Fruit fly (Drosophila melanogaster) whole organism, prepupa: ENCODE measurements around the gene mgl.
A peak's percentile ranks its signal among the peaks of the same experiment; 100 is the strongest.

Experiments
- Blimp-1 ChIP-seq: fragments of 200-800 bp; sonication (Bioruptor generic); optimal IDR thresholded peaks from 3 replicates; lab custom pipeline; 2017; ENCODE audit warnings: missing biosample characterization, missing genetic modification characterization, mild to moderate bottlenecking, moderate library complexity, missing genetic modification reagents
- CG10631 ChIP-seq: fragments of 200-800 bp; sonication (Bioruptor generic); optimal IDR thresholded peaks from 2 replicates; lab custom pipeline; 2016; ENCODE audit warnings: missing biosample characterization, missing genetic modification characterization
- CG10669 ChIP-seq: fragments of 200-800 bp; sonication (Bioruptor generic); optimal IDR thresholded peaks from 3 replicates; lab custom pipeline; 2018; ENCODE audit warnings: missing biosample characterization, mild to moderate bottlenecking, missing genetic modification characterization, moderate library complexity
- CG11294 ChIP-seq: fragments of 200-800 bp; sonication (Bioruptor generic); IDR thresholded peaks from 2 replicates; pipeline ENCODE4 v1.3.6; 2022; ENCODE audit warnings: missing biosample characterization, missing genetic modification characterization
- CG11762 ChIP-seq: fragments of 200-800 bp; sonication (Bioruptor generic); optimal IDR thresholded peaks from 3 replicates; lab custom pipeline; 2016; ENCODE audit warnings: missing biosample characterization, missing genetic modification characterization; ENCODE audit not compliant: insufficient read depth
- CG15336 ChIP-seq: fragments of 200-800 bp; sonication (Bioruptor generic); IDR thresholded peaks from 2 replicates; pipeline ENCODE4 v1.3.6; 2022; ENCODE audit warnings: missing biosample characterization, missing genetic modification characterization
- CG1621 ChIP-seq: fragments of 200-800 bp; sonication (Bioruptor generic); optimal IDR thresholded peaks from 3 replicates; lab custom pipeline; 2018; ENCODE audit warnings: missing biosample characterization, mild to moderate bottlenecking, missing genetic modification characterization
- CG3032 ChIP-seq: fragments of 200-800 bp; optimal IDR thresholded peaks from 2 replicates; lab custom pipeline; 2019; ENCODE audit warnings: missing biosample characterization, mild to moderate bottlenecking, missing genetic modification characterization, moderate library complexity
- CG31627 ChIP-seq: fragments of 200-800 bp; sonication (Bioruptor generic); optimal IDR thresholded peaks from 3 replicates; lab custom pipeline; 2016; ENCODE audit warnings: missing biosample characterization, missing genetic modification characterization
- CG32006 ChIP-seq: fragments of 200-800 bp; sonication (Bioruptor generic); optimal IDR thresholded peaks from 3 replicates; lab custom pipeline; 2017; ENCODE audit warnings: missing biosample characterization, mild to moderate bottlenecking, missing genetic modification characterization
- CG34406 ChIP-seq: fragments of 200-800 bp; sonication (Bioruptor generic); optimal IDR thresholded peaks from 3 replicates; lab custom pipeline; 2016; ENCODE audit warnings: missing biosample characterization, missing genetic modification characterization
- CG3919 ChIP-seq: fragments of 200-800 bp; sonication (Bioruptor generic); optimal IDR thresholded peaks from 3 replicates; lab custom pipeline; 2016; ENCODE audit warnings: missing biosample characterization, missing genetic modification characterization
- CG4318 ChIP-seq: fragments of 200-800 bp; sonication (Bioruptor generic); optimal IDR thresholded peaks from 3 replicates; lab custom pipeline; 2017; ENCODE audit warnings: missing biosample characterization, mild to moderate bottlenecking, missing genetic modification characterization
- CG6163 ChIP-seq: fragments of 200-800 bp; sonication (Bioruptor generic); IDR thresholded peaks from 3 replicates; pipeline ENCODE4 v1.3.6; 2022; ENCODE audit warnings: missing biosample characterization, missing genetic modification characterization
- CG6276 ChIP-seq: fragments of 200-800 bp; sonication (Bioruptor generic); optimal IDR thresholded peaks from 2 replicates; lab custom pipeline; 2017; ENCODE audit warnings: missing biosample characterization, mild to moderate bottlenecking, missing genetic modification characterization
- CG6808 ChIP-seq: fragments of 200-800 bp; sonication (Bioruptor generic); optimal IDR thresholded peaks from 3 replicates; lab custom pipeline; 2017; ENCODE audit warnings: missing biosample characterization, missing genetic modification characterization, mild to moderate bottlenecking, moderate library complexity, missing genetic modification reagents
- CG6854 ChIP-seq: fragments of 200-800 bp; sonication (Bioruptor generic); optimal IDR thresholded peaks from 2 replicates; lab custom pipeline; 2017; ENCODE audit warnings: missing biosample characterization, mild to moderate bottlenecking, missing genetic modification characterization
- CG7368 ChIP-seq: fragments of 200-800 bp; sonication (Bioruptor generic); optimal IDR thresholded peaks from 3 replicates; lab custom pipeline; 2016; ENCODE audit warnings: missing biosample characterization, missing genetic modification characterization
- CG8319 ChIP-seq: fragments of 200-800 bp; sonication (Bioruptor generic); optimal IDR thresholded peaks from 3 replicates; lab custom pipeline; 2016; ENCODE audit warnings: missing biosample characterization, missing genetic modification characterization
- CG8632 ChIP-seq: fragments of 200-800 bp; sonication (Bioruptor generic); optimal IDR thresholded peaks from 3 replicates; lab custom pipeline; 2016; ENCODE audit warnings: missing biosample characterization, missing genetic modification characterization
- CG9139 ChIP-seq: fragments of 200-800 bp; sonication (Bioruptor generic); optimal IDR thresholded peaks from 3 replicates; lab custom pipeline; 2017; ENCODE audit warnings: missing biosample characterization, mild to moderate bottlenecking, missing genetic modification characterization
- Eip75B ChIP-seq: fragments of 200-800 bp; sonication (Bioruptor generic); optimal IDR thresholded peaks from 3 replicates; lab custom pipeline; 2016; ENCODE audit warnings: missing biosample characterization, missing genetic modification characterization
- Eip78C ChIP-seq: fragments of 200-800 bp; sonication (Bioruptor generic); peaks from one replicate; lab custom pipeline; 2016; ENCODE audit warnings: missing biosample characterization, missing genetic modification characterization
- Eip93F ChIP-seq: fragments of 200-800 bp; sonication (Bioruptor generic); optimal IDR thresholded peaks from 2 replicates; lab custom pipeline; 2016; ENCODE audit warnings: missing biosample characterization, mild to moderate bottlenecking, missing genetic modification characterization
- Ets21C ChIP-seq: fragments of 200-800 bp; sonication (Bioruptor generic); optimal IDR thresholded peaks from 3 replicates; lab custom pipeline; 2016; ENCODE audit warnings: missing biosample characterization, missing genetic modification characterization
- Ets96B ChIP-seq: fragments of 200-800 bp; optimal IDR thresholded peaks from 2 replicates; lab custom pipeline; 2019; ENCODE audit warnings: missing biosample characterization, mild to moderate bottlenecking, missing genetic modification characterization, moderate library complexity
- Gug ChIP-seq: fragments of 200-800 bp; sonication (Bioruptor generic); IDR thresholded peaks from 2 replicates; pipeline ENCODE4 v1.3.6; 2022; ENCODE audit warnings: missing biosample characterization, missing genetic modification characterization
- Hr38 ChIP-seq: sonication (Bioruptor generic); optimal IDR thresholded peaks from 2 replicates; lab custom pipeline; 2016; ENCODE audit warnings: missing biosample characterization, missing genetic modification characterization
- Hr39 ChIP-seq: fragments of 200-800 bp; sonication (Bioruptor generic); optimal IDR thresholded peaks from 2 replicates; lab custom pipeline; 2016; ENCODE audit warnings: missing biosample characterization, missing genetic modification characterization
- Hr4 ChIP-seq: fragments of 200-800 bp; sonication (Bioruptor generic); optimal IDR thresholded peaks from 3 replicates; lab custom pipeline; 2016; ENCODE audit warnings: missing biosample characterization, missing genetic modification characterization
- Lpt ChIP-seq: fragments of 200-800 bp; sonication (Bioruptor generic); optimal IDR thresholded peaks from 3 replicates; lab custom pipeline; 2016; ENCODE audit warnings: missing biosample characterization, missing genetic modification characterization
- Met ChIP-seq: fragments of 200-800 bp; sonication (Bioruptor generic); optimal IDR thresholded peaks from 3 replicates; lab custom pipeline; 2016; ENCODE audit warnings: missing biosample characterization, missing genetic modification characterization
- OdsH ChIP-seq: fragments of 200-800 bp; sonication (Bioruptor generic); optimal IDR thresholded peaks from 3 replicates; lab custom pipeline; 2016; ENCODE audit warnings: missing biosample characterization, missing genetic modification characterization
- Smox ChIP-seq: fragments of 200-800 bp; sonication (Bioruptor generic); optimal IDR thresholded peaks from 3 replicates; lab custom pipeline; 2016; ENCODE audit warnings: missing biosample characterization, missing genetic modification characterization
- Sox102F ChIP-seq: fragments of 200-800 bp; sonication (Bioruptor generic); optimal IDR thresholded peaks from 2 replicates; lab custom pipeline; 2016; ENCODE audit warnings: missing biosample characterization, mild to moderate bottlenecking, missing genetic modification characterization
- Sox14 ChIP-seq: fragments of 200-800 bp; sonication (Bioruptor generic); optimal IDR thresholded peaks from 3 replicates; lab custom pipeline; 2016; ENCODE audit warnings: missing biosample characterization, missing genetic modification characterization
- Sox15 ChIP-seq: fragments of 200-800 bp; sonication (Bioruptor generic); optimal IDR thresholded peaks from 3 replicates; lab custom pipeline; 2016; ENCODE audit warnings: missing biosample characterization, missing genetic modification characterization
- achi ChIP-seq: fragments of 200-800 bp; sonication (Bioruptor generic); optimal IDR thresholded peaks from 3 replicates; lab custom pipeline; 2016; ENCODE audit warnings: missing biosample characterization, missing genetic modification characterization
- acj6 ChIP-seq: fragments of 200-800 bp; sonication (Bioruptor generic); optimal IDR thresholded peaks from 3 replicates; lab custom pipeline; 2016; ENCODE audit warnings: missing biosample characterization, missing genetic modification characterization
- cyc ChIP-seq: fragments of 200-800 bp; sonication (Bioruptor generic); optimal IDR thresholded peaks from 3 replicates; lab custom pipeline; 2016; ENCODE audit warnings: missing biosample characterization, missing genetic modification characterization
- dac ChIP-seq: fragments of 200-800 bp; sonication (Bioruptor generic); optimal IDR thresholded peaks from 2 replicates; lab custom pipeline; 2017; ENCODE audit warnings: missing biosample characterization, mild to moderate bottlenecking, missing genetic modification characterization
- dsx ChIP-seq: fragments of 200-800 bp; optimal IDR thresholded peaks from 3 replicates; lab custom pipeline; 2019; ENCODE audit warnings: missing biosample characterization, mild to moderate bottlenecking, missing genetic modification characterization, moderate library complexity; ENCODE audit not compliant: poor library complexity, severe bottlenecking
- fd59A ChIP-seq: fragments of 200-800 bp; sonication (Bioruptor generic); optimal IDR thresholded peaks from 2 replicates; lab custom pipeline; 2017; ENCODE audit warnings: missing biosample characterization, mild to moderate bottlenecking, missing genetic modification characterization, missing genetic modification reagents
- fkh ChIP-seq: fragments of 200-800 bp; sonication (Bioruptor generic); optimal IDR thresholded peaks from 3 replicates; lab custom pipeline; 2017; ENCODE audit warnings: missing biosample characterization, mild to moderate bottlenecking, missing genetic modification characterization, moderate library complexity
- lz ChIP-seq: fragments of 200-800 bp; sonication (Bioruptor generic); optimal IDR thresholded peaks from 3 replicates; lab custom pipeline; 2016; ENCODE audit warnings: missing biosample characterization, missing genetic modification characterization
- net ChIP-seq: fragments of 200-800 bp; sonication (Bioruptor generic); optimal IDR thresholded peaks from 3 replicates; lab custom pipeline; 2016; ENCODE audit warnings: missing biosample characterization, missing genetic modification characterization
- pdm3 ChIP-seq: fragments of 200-800 bp; sonication (Bioruptor generic); optimal IDR thresholded peaks from 3 replicates; lab custom pipeline; 2016; ENCODE audit warnings: missing biosample characterization, missing genetic modification characterization
- salr ChIP-seq, 2 experiments: fragments of 200-800 bp; sonication (Bioruptor generic); optimal IDR thresholded peaks; 3 replicates each; lab custom pipeline; 2016 to 2018; ENCODE audit warnings: missing biosample characterization in 2 of 2, missing genetic modification characterization in 2 of 2, mild to moderate bottlenecking in 1 of 2
- spab ChIP-seq: fragments of 200-800 bp; sonication (Bioruptor generic); optimal IDR thresholded peaks from 2 replicates; lab custom pipeline; 2017; ENCODE audit warnings: missing biosample characterization, mild to moderate bottlenecking, missing genetic modification characterization, missing genetic modification reagents
- ss ChIP-seq, 2 experiments: fragments of 200-800 bp; sonication (Bioruptor generic); optimal IDR thresholded peaks; 2 replicates in 1 of 2; 3 replicates in 1 of 2; lab custom pipeline; 2017 to 2018; ENCODE audit warnings: mild to moderate bottlenecking in 2 of 2, missing biosample characterization in 2 of 2, missing genetic modification characterization in 2 of 2, moderate library complexity in 1 of 2
- svp ChIP-seq: fragments of 200-800 bp; sonication (Bioruptor generic); peaks from one replicate; lab custom pipeline; 2016; ENCODE audit warnings: missing biosample characterization, missing genetic modification characterization
- topi ChIP-seq: fragments of 200-800 bp; sonication (Bioruptor generic); optimal IDR thresholded peaks from 3 replicates; lab custom pipeline; 2016; ENCODE audit warnings: missing biosample characterization, missing genetic modification characterization

The mgl gene

DNA sequence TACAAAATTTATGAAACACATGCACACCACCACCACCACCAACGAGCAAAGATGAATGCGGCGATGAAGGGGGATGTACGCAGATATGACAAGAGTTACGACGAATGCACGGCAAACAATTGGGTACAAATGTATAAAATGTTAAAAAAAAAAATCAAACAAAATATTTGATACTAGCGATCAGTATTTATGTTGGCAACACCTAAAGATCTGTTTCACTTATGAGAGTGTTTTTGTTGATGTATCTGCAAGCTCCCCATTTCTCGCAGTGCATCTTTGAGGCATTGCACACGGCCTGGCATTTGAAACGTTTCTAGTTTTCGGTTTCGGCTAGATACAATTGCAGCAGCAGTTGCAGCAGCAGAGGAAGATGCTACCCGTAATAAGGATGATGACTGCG, 13.1 kb downstream of the mgl start:
- TF ChIP-seq Sox102F (GFP tag; lab: Kevin White, UChicago) (peak; percentile 22), CG6808 (peak; percentile 13), CG11762 (GFP tag; lab: Kevin White, UChicago) (peak; percentile 29), dsx (GFP tag; lab: Kevin White, UChicago) (no peak), CG32006 (GFP tag; lab: Kevin White, UChicago) (peak; percentile 82), OdsH (peak; percentile 68), dac (peak; percentile 49), CG15336 (peak; percentile 83), CG8319 (peak; percentile 25), CG9139 (no peak), CG8632 (GFP tag; lab: Kevin White, UChicago) (peak; percentile 34), net (GFP tag; lab: Kevin White, UChicago) (peak; percentile 61), ss (GFP tag; optimal IDR thresholded peaks at IDR 0.05; lab: Kevin White, UChicago) (peak in 1 of 2 experiments; percentile 42), Lpt (GFP tag; lab: Kevin White, UChicago) (peak; percentile 59), CG4318 (GFP tag; lab: Kevin White, UChicago) (peak; percentile 64), Hr39 (GFP tag; lab: Kevin White, UChicago) (peak; percentile 62), Eip75B (GFP tag; lab: Kevin White, UChicago) (peak; percentile 57), Hr38 (no peak), CG7368 (GFP tag; lab: Kevin White, UChicago) (peak; percentile 58), fd59A (peak; percentile 36), Blimp-1 (GFP tag; lab: Kevin White, UChicago) (no peak), Eip78C (GFP tag; lab: Kevin White, UChicago) (peak; percentile 89), CG31627 (GFP tag; lab: Kevin White, UChicago) (peak; percentile 63), CG3032 (tag; lab: Kevin White, UChicago) (peak; percentile 5), CG34406 (GFP tag; lab: Kevin White, UChicago) (peak; percentile 36), Gug (GFP tag; lab: Robert Waterston, UW) (peak; percentile 71), spab (peak; percentile 6), achi (GFP tag; lab: Kevin White, UChicago) (peak; percentile 68), CG10669 (GFP tag; lab: Kevin White, UChicago) (peak; percentile 30), CG10631 (peak; percentile 60), CG6163 (GFP tag; lab: Robert Waterston, UW) (peak; percentile 87), lz (GFP tag; lab: Kevin White, UChicago) (peak; percentile 54), Eip93F (GFP tag; lab: Kevin White, UChicago) (no peak), salr (GFP tag; optimal IDR thresholded peaks at IDR 0.05; lab: Kevin White, UChicago) (peak; percentile 36 to 49), CG6854 (GFP tag; lab: Kevin White, UChicago) (no peak), cyc (GFP tag; lab: Kevin White, UChicago) (peak; percentile 60), CG11294 (GFP tag; lab: Robert Waterston, UW) (peak; percentile 41), Smox (peak; percentile 53), Sox15 (GFP tag; lab: Kevin White, UChicago) (no peak), CG3919 (GFP tag; lab: Kevin White, UChicago) (peak; percentile 75), Hr4 (peak; percentile 69), acj6 (GFP tag; lab: Kevin White, UChicago) (peak; percentile 67), CG1621 (tag; lab: Kevin White, UChicago) (peak; percentile 19), Sox14 (GFP tag; lab: Kevin White, UChicago) (peak; percentile 62), pdm3 (GFP tag; lab: Kevin White, UChicago) (peak; percentile 61), fkh (GFP tag; lab: Kevin White, UChicago) (no peak), svp (GFP tag; lab: Kevin White, UChicago) (peak; percentile 80), Met (GFP tag; lab: Kevin White, UChicago) (peak; percentile 53), Ets96B (tag; lab: Kevin White, UChicago) (no peak), Ets21C (GFP tag; lab: Kevin White, UChicago) (peak; percentile 22), CG6276 (peak; percentile 74), topi (peak; percentile 71)
